Worm (Caenorhabditis elegans): Measurements from ENCODE around the gene gly-10.

Gene gly-10

DNA sequence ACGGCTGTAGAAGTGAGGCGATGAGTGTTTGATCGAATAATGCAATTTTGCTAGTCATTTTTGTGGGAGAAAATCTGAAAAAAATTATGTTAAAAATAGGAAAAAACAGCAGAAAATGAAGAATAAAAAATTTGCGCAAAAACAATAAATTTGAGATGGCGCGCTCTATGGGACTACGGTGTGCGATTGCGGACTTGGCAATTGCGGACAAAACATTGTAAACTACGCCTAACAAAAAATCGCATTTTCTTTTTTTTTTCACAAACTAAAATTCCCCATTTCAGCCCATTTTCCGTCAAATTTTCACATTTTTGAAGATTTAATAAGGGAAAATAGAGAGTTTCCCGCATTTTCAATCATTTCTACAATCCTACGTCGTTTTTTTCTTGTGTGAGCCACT, 9.8 kb downstream of the gly-10 start, which contains the start of the genes sas-6 and Y45F10D.7 (continued):
- TF ChIP-seq dpl-1 (GFP tag; optimal IDR thresholded peaks at IDR 0.05) (peak; percentile 91 to 95 (median 94)), lin-39 (tag; optimal IDR thresholded peaks at IDR 0.05) (no peak), egl-27 (tag; optimal IDR thresholded peaks at IDR 0.05) (no peak), blmp-1 (tag; optimal IDR thresholded peaks at IDR 0.05) (peak; percentile 19), grh-1 (GFP tag; IDR thresholded peaks at IDR 0.05) (no peak), ceh-88 (GFP tag; IDR thresholded peaks at IDR 0.05) (no peak), zag-1 (tag; optimal IDR thresholded peaks at IDR 0.05) (no peak), ets-5 (GFP tag; IDR thresholded peaks at IDR 0.05) (no peak), mef-2 (tag; optimal IDR thresholded peaks at IDR 0.05) (no peak), fkh-10 (GFP tag; optimal IDR thresholded peaks at IDR 0.05) (peak; percentile 14), mep-1 (tag; optimal IDR thresholded peaks at IDR 0.05) (peak; percentile 60), ceh-8 (GFP tag; optimal IDR thresholded peaks at IDR 0.05) (no peak), nhr-76 (tag; optimal IDR thresholded peaks at IDR 0.05) (no peak), hlh-4 (tag; optimal IDR thresholded peaks at IDR 0.05) (no peak), ceh-90 (tag; optimal IDR thresholded peaks at IDR 0.05) (no peak), hlh-17 (GFP tag; optimal IDR thresholded peaks at IDR 0.05; ENCODE audit: borderline replicate concordance) (no peak), efl-1 (optimal IDR thresholded peaks at IDR 0.05) (peak; percentile 62 to 95), efl-1 (GFP tag; optimal IDR thresholded peaks at IDR 0.05 in 1 of 2) (peak; percentile 94 to 99), egl-13 (tag; optimal IDR thresholded peaks at IDR 0.05) (no peak), hpl-2 (GFP tag; optimal IDR thresholded peaks at IDR 0.05) (no peak), xbp-1 (tag; optimal IDR thresholded peaks at IDR 0.05) (peak; percentile 35), irx-1 (tag; optimal IDR thresholded peaks at IDR 0.05) (peak; percentile 4), nhr-19 (GFP tag; conservative IDR thresholded peaks at IDR 0.05) (no peak), nhr-47 (tag; optimal IDR thresholded peaks at IDR 0.05) (peak; percentile 71), vab-15 (tag; optimal IDR thresholded peaks at IDR 0.05) (no peak), lin-13 (GFP tag; optimal IDR thresholded peaks at IDR 0.05) (peak; percentile 59), C16A3.4 (tag; optimal IDR thresholded peaks at IDR 0.05) (peak; percentile 81), nhr-11 (tag; optimal IDR thresholded peaks at IDR 0.05) (no peak), lin-14 (GFP tag; optimal IDR thresholded peaks at IDR 0.05) (no peak), lin-35 (GFP tag; optimal IDR thresholded peaks at IDR 0.05) (peak; percentile 91 to 97), unc-86 (tag; optimal IDR thresholded peaks at IDR 0.05) (peak; percentile 9), snu-23 (GFP tag; optimal IDR thresholded peaks at IDR 0.05) (peak; percentile 81)

- TF ChIP-seq efl-1 (optimal IDR thresholded peaks at IDR 0.05), result no peak
- peak in 1 of 2 experiments; percentile 39 for TF ChIP-seq efl-1 (GFP tag; optimal IDR thresholded peaks at IDR 0.05 in 1 of 2)
- TF ChIP-seq grh-1 (GFP tag; IDR thresholded peaks at IDR 0.05), result 0 out of 2 replicates have a peak, but pooled peaks have one; percentile 21
- TF ChIP-seq aly-2 (tag; optimal IDR thresholded peaks at IDR 0.05), result peak; percentile 85
- TF ChIP-seq hlh-17 (GFP tag; optimal IDR thresholded peaks at IDR 0.05; ENCODE audit: borderline replicate concordance), result no peak
- no peak for TF ChIP-seq unc-98 (GFP tag; IDR thresholded peaks at IDR 0.05)
Observed at ce11 chrIV:13795249-13795909, 16.5 kb downstream of the gly-10 start.

DNA sequence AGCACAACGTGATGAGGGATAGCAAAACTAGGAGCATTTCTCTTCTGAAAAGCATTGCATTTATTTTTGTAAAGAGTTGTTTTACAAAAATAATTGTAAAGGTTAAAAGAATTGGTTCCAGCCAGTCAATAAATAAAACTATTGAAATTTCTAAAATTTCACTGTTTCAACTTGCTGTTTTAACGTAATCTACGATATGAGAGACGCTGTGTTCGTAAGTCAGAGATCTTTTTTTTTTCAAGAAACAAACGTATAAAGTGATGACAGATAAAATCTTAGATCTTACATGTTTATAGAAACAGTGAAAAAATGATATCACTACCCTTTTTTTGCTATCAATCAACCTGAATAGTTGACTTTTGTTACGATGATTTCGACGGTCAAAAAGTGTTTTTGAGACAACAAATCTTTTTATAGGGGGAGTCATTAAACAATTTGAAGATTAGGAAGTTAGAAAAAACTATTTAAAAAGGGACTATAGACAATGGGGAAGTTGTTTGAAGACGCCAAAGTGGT, 19.0 kb downstream of the gly-10 start, which contains the start of gene Y45F10D.6:
Y45F10D.6 (minus strand) TSS at position 51 of the 516 bp plus-strand sequence.
- TF ChIP-seq ceh-90 (tag; optimal IDR thresholded peaks at IDR 0.05) (no peak), C34B4.2 (tag; optimal IDR thresholded peaks at IDR 0.05) (no peak), lin-39 (tag; optimal IDR thresholded peaks at IDR 0.05) (no peak), nhr-85 (tag) (peak; percentile 68), elt-3 (tag; optimal IDR thresholded peaks at IDR 0.05) (peak in 1 of 6 experiments; percentile 59), lsy-2 (tag; optimal IDR thresholded peaks at IDR 0.05) (no peak), lin-35 (GFP tag; optimal IDR thresholded peaks at IDR 0.05) (no peak), ztf-11 (tag; optimal IDR thresholded peaks at IDR 0.05) (no peak), ceh-8 (GFP tag; optimal IDR thresholded peaks at IDR 0.05) (no peak), unc-98 (GFP tag; IDR thresholded peaks at IDR 0.05) (no peak), dpl-1 (GFP tag; optimal IDR thresholded peaks at IDR 0.05) (no peak), ceh-88 (GFP tag; IDR thresholded peaks at IDR 0.05) (no peak), tbx-2 (tag; optimal IDR thresholded peaks at IDR 0.05) (no peak), efl-1 (optimal IDR thresholded peaks at IDR 0.05) (no peak), efl-1 (GFP tag; optimal IDR thresholded peaks at IDR 0.05 in 1 of 2) (peak in 1 of 2 experiments; percentile 46), F16B12.6 (tag; optimal IDR thresholded peaks at IDR 0.05) (no peak), nhr-12 (tag; optimal IDR thresholded peaks at IDR 0.05) (no peak)
